Fruit fly (Drosophila melanogaster): ENCODE results near the gene CG7924.

dm6 chr3L:14262770-14263169 is 29.5 kb downstream of the CG7924 start:
- TF ChIP-seq h (GFP tag; optimal IDR thresholded peaks at IDR 0.05) (no peak), Dfd (GFP tag; optimal IDR thresholded peaks at IDR 0.05) (no peak), pan (optimal IDR thresholded peaks at IDR 0.05) (no peak), Hr83 (GFP tag; optimal IDR thresholded peaks at IDR 0.05; ENCODE audit: poor library complexity, severe bottlenecking) (no peak), HLH106 (tag; optimal IDR thresholded peaks at IDR 0.05) (no peak), Sp1 (GFP tag; optimal IDR thresholded peaks at IDR 0.05) (no peak)

Measured in whole organism, wandering third instar larva.